Worm (Caenorhabditis elegans) whole organism, L2 larva: Measurements from ENCODE around the gene F46G11.6.

Experiments used
- C34F6.9 ChIP-seq: fragments of 150-350 bp; optimal IDR thresholded peaks from 2 replicates; lab custom pipeline; 2014; ENCODE audit warnings: missing biosample characterization, missing genetic modification characterization
- R02D3.7 ChIP-seq: fragments of 150-350 bp; optimal IDR thresholded peaks from 2 replicates; lab custom pipeline; 2014; ENCODE audit warnings: missing biosample characterization, missing genetic modification characterization
- ama-1 ChIP-seq: fragments of 150-350 bp; optimal IDR thresholded peaks from 2 replicates; lab custom pipeline; 2018; ENCODE audit warnings: inconsistent platforms
- mab-5 ChIP-seq: fragments of 150-350 bp; optimal IDR thresholded peaks from 2 replicates; lab custom pipeline; 2014; ENCODE audit warnings: missing biosample characterization, missing genetic modification characterization
- nhr-11 ChIP-seq: fragments of 150-350 bp; optimal IDR thresholded peaks from 2 replicates; lab custom pipeline; 2014; ENCODE audit warnings: missing biosample characterization, missing genetic modification characterization
- nhr-12 ChIP-seq: fragments of 150-350 bp; optimal IDR thresholded peaks from 2 replicates; lab custom pipeline; 2014; ENCODE audit warnings: missing biosample characterization, missing genetic modification characterization
- snpc-4 ChIP-seq: fragments of 150-350 bp; optimal IDR thresholded peaks from 2 replicates; lab custom pipeline; 2014; ENCODE audit warnings: missing biosample characterization, missing genetic modification characterization

DNA sequence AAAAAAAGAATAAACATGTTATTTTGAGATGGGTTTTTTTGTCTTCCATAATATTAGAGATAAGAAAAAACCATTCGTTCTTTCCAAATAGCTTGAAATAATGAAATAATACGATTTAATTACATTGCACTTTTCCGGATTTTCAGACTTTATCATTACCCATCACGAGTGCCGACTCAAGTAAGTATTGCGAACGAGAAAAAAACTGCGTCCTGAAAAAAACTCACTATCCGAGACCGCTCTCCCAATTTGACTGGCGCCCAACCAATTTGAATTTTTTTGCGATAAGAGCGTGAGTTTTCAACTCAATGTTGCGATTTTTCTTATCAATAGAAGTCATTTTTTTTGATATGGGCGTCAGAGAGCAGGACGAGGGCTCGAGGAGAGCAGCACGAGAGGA is 26.7 kb downstream of the F46G11.6 start:
- TF ChIP-seq mab-5 (tag; lab: Kevin White, UChicago) (no peak), nhr-11 (tag; lab: Kevin White, UChicago) (no peak), ama-1 (no peak), snpc-4 (no peak), nhr-12 (tag; lab: Kevin White, UChicago) (no peak), R02D3.7 (tag; lab: Kevin White, UChicago) (no peak), C34F6.9 (tag; lab: Kevin White, UChicago) (no peak)
